Worm (Caenorhabditis elegans) whole organism, L3 larva: ENCODE results near the gene clec-121.
"Not testable (repeated sequence)": the region's sequence is repeated elsewhere in the genome, so short reads cannot be mapped to it uniquely, and the experiment has no call there.

ENCODE experiments used
- ZK546.5 ChIP-seq: sonication (generic microtip); optimal IDR thresholded peaks from 2 replicates; lab custom pipeline; 2017; ENCODE audit warnings: missing biosample characterization, missing genetic modification characterization
- ama-1 ChIP-seq: fragments of 150-350 bp; optimal IDR thresholded peaks from 2 replicates; lab custom pipeline; 2018
- ceh-16 ChIP-seq: sonication (generic microtip); optimal IDR thresholded peaks from 2 replicates; lab custom pipeline; 2017; ENCODE audit warnings: missing biosample characterization, missing genetic modification characterization
- ceh-28 ChIP-seq: fragments of 150-350 bp; optimal IDR thresholded peaks from 2 replicates; lab custom pipeline; 2014; ENCODE audit warnings: missing biosample characterization, missing genetic modification reagents, missing genetic modification characterization
- ceh-82 ChIP-seq: fragments of 150-350 bp; optimal IDR thresholded peaks from 2 replicates; lab custom pipeline; 2014; ENCODE audit warnings: missing biosample characterization, missing genetic modification characterization
- ceh-9 ChIP-seq: sonication (generic microtip); optimal IDR thresholded peaks from 2 replicates; lab custom pipeline; 2018; ENCODE audit warnings: missing biosample characterization, missing genetic modification characterization
- daf-12 ChIP-seq: fragments of 150-350 bp; optimal IDR thresholded peaks from 2 replicates; lab custom pipeline; 2014; ENCODE audit warnings: missing biosample characterization, missing genetic modification reagents, missing genetic modification characterization
- egl-5 ChIP-seq: fragments of 150-350 bp; optimal IDR thresholded peaks from 2 replicates; lab custom pipeline; 2017; ENCODE audit warnings: missing biosample characterization, missing genetic modification reagents, missing genetic modification characterization, inconsistent platforms
- elt-1 ChIP-seq: fragments of 150-350 bp; optimal IDR thresholded peaks from 2 replicates; lab custom pipeline; 2014; ENCODE audit warnings: missing biosample characterization, missing genetic modification characterization
- eor-1 ChIP-seq, 2 experiments: fragments of 150-350 bp; optimal IDR thresholded peaks; 2 replicates each; lab custom pipeline; 2014 to 2018; ENCODE audit warnings: missing biosample characterization in 2 of 2, missing genetic modification characterization in 2 of 2
- fkh-2 ChIP-seq: fragments of 150-350 bp; optimal IDR thresholded peaks from 2 replicates; lab custom pipeline; 2014; ENCODE audit warnings: missing biosample characterization, missing genetic modification reagents, missing genetic modification characterization
- fos-1 ChIP-seq: fragments of 150-350 bp; optimal IDR thresholded peaks from 2 replicates; lab custom pipeline; 2014; ENCODE audit warnings: missing biosample characterization, missing genetic modification characterization
- jun-1 ChIP-seq: fragments of 150-350 bp; optimal IDR thresholded peaks from 2 replicates; lab custom pipeline; 2014; ENCODE audit warnings: missing biosample characterization, missing genetic modification reagents, missing genetic modification characterization
- lin-15B ChIP-seq: fragments of 150-350 bp; optimal IDR thresholded peaks from 2 replicates; lab custom pipeline; 2014; ENCODE audit warnings: missing biosample characterization, missing genetic modification characterization
- lsy-12 ChIP-seq: sonication (generic microtip); optimal IDR thresholded peaks from 2 replicates; lab custom pipeline; 2016; ENCODE audit warnings: mild to moderate bottlenecking, missing genetic modification characterization, missing compliant biosample characterization
- nfya-1 ChIP-seq: sonication (generic microtip); optimal IDR thresholded peaks from 2 replicates; lab custom pipeline; 2017; ENCODE audit warnings: missing genetic modification characterization, mild to moderate bottlenecking, missing compliant biosample characterization, antibody characterized with exemption, moderate library complexity; ENCODE audit not compliant: insufficient read depth
- nhr-11 ChIP-seq: fragments of 150-350 bp; optimal IDR thresholded peaks from 2 replicates; lab custom pipeline; 2014; ENCODE audit warnings: missing biosample characterization, missing genetic modification characterization
- nhr-12 ChIP-seq: fragments of 150-350 bp; optimal IDR thresholded peaks from 2 replicates; lab custom pipeline; 2014; ENCODE audit warnings: missing biosample characterization, missing genetic modification characterization
- nhr-23 ChIP-seq: fragments of 150-350 bp; optimal IDR thresholded peaks from 2 replicates; lab custom pipeline; 2014; ENCODE audit warnings: missing biosample characterization, missing genetic modification reagents, missing genetic modification characterization
- nhr-237 ChIP-seq: fragments of 150-350 bp; optimal IDR thresholded peaks from 2 replicates; lab custom pipeline; 2014; ENCODE audit warnings: missing biosample characterization, missing genetic modification characterization
- nhr-25 ChIP-seq: sonication (generic microtip); optimal IDR thresholded peaks from 2 replicates; lab custom pipeline; 2017; ENCODE audit warnings: missing biosample characterization, missing genetic modification characterization
- nhr-28 ChIP-seq: fragments of 150-350 bp; optimal IDR thresholded peaks from 2 replicates; lab custom pipeline; 2014; ENCODE audit warnings: missing biosample characterization, missing genetic modification characterization
- nhr-43 ChIP-seq: sonication (generic microtip); optimal IDR thresholded peaks from 2 replicates; lab custom pipeline; 2016; ENCODE audit warnings: mild to moderate bottlenecking, missing genetic modification characterization, missing compliant biosample characterization; ENCODE audit not compliant: poor library complexity, severe bottlenecking
- nhr-67 ChIP-seq: fragments of 150-350 bp; optimal IDR thresholded peaks from 2 replicates; lab custom pipeline; 2014; ENCODE audit warnings: missing biosample characterization, missing genetic modification characterization
- nhr-76 ChIP-seq: fragments of 150-350 bp; sonication (generic microtip); optimal IDR thresholded peaks from 5 replicates; lab custom pipeline; 2014; ENCODE audit warnings: missing biosample characterization, missing genetic modification characterization
- pha-4 ChIP-seq: fragments of 150-350 bp; optimal IDR thresholded peaks from 2 replicates; lab custom pipeline; 2014; ENCODE audit warnings: missing biosample characterization, missing genetic modification reagents, missing genetic modification characterization
- pqm-1 ChIP-seq: fragments of 150-350 bp; optimal IDR thresholded peaks from 2 replicates; lab custom pipeline; 2017; ENCODE audit warnings: missing biosample characterization, missing genetic modification characterization, inconsistent platforms
- skn-1 ChIP-seq: fragments of 150-350 bp; optimal IDR thresholded peaks from 2 replicates; lab custom pipeline; 2014; ENCODE audit warnings: missing biosample characterization, missing genetic modification characterization
- tbx-2 ChIP-seq: sonication (generic microtip); optimal IDR thresholded peaks from 2 replicates; lab custom pipeline; 2016; ENCODE audit warnings: mild to moderate bottlenecking, missing genetic modification characterization, missing compliant biosample characterization
- unc-39 ChIP-seq: sonication (generic microtip); optimal IDR thresholded peaks from 4 replicates; lab custom pipeline; 2017; ENCODE audit warnings: missing biosample characterization, missing genetic modification characterization
- zag-1 ChIP-seq: fragments of 150-350 bp; optimal IDR thresholded peaks from 2 replicates; lab custom pipeline; 2014; ENCODE audit warnings: missing biosample characterization, missing genetic modification characterization
- ztf-4 ChIP-seq: fragments of 150-350 bp; optimal IDR thresholded peaks from 2 replicates; lab custom pipeline; 2014; ENCODE audit warnings: missing biosample characterization, missing genetic modification characterization

clec-121 gene

ce11 chrII:3126341-3126740, 24.2 kb downstream of the clec-121 start, which contains the start of gene ins-19:
Gene ins-19 (minus strand): TSS chrII:3126441.
- TF ChIP-seq ceh-9 (tag; lab: Kevin White, UChicago) = no peak
- TF ChIP-seq nhr-67 (tag; lab: Kevin White, UChicago) = no peak
- TF ChIP-seq fos-1 (tag; lab: Kevin White, UChicago) = no peak
- TF ChIP-seq nhr-12 = no peak
- no peak for TF ChIP-seq eor-1 (tag; optimal IDR thresholded peaks at IDR 0.05; lab: Kevin White, UChicago)
- no peak for TF ChIP-seq egl-5
- no peak for TF ChIP-seq zag-1 (tag; lab: Kevin White, UChicago)
- no peak for TF ChIP-seq nhr-28
- no peak for TF ChIP-seq ceh-28
- TF ChIP-seq unc-39 (tag; lab: Kevin White, UChicago) = no peak
- no peak for TF ChIP-seq pqm-1
- TF ChIP-seq nhr-43 (tag; lab: Kevin White, UChicago) = no peak
- no peak for TF ChIP-seq daf-12 (tag; lab: Kevin White, UChicago)

DNA sequence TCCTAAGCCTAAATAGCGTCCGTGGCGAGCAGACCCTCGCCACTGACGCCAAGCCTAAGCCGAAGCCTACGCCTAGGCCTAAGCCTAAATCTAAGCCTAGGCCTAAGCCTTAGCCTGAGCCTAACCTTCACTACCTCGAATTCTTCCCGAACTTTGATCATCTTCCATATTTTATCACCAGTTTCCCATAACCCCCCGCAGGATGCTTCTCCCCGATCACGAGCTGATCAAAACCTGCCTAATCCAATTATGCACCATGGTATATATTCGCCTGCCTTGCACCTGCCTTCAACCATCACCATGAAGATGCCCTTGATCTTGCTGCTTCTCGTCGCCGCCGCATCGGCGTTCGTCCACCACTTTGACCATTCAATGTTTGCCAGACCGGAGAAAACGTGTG, 24.6 kb downstream of the clec-121 start, which contains the start of gene ins-31:
Gene ins-31, plus strand, starts transcription at position 301 of the 400 bp plus-strand sequence.
- TF ChIP-seq nhr-76 (tag; lab: Kevin White, UChicago); nfya-1; elt-1 (tag; lab: Kevin White, UChicago): not testable (repeated sequence)
- TF ChIP-seq, all 47 proteins: peak for 0; not testable (repeated sequence) for 47

ce11 chrII:3129007-3129406, 26.9 kb downstream of the clec-121 start, which contains the start of gene chil-24:
Gene chil-24 (plus strand): TSS chrII:3129162.
- TF ChIP-seq nhr-23 (peak; percentile 22), pha-4 (tag; lab: Kevin White, UChicago) (peak; percentile 53), ztf-4 (tag; lab: Kevin White, UChicago) (no peak), nhr-25 (tag; lab: Kevin White, UChicago) (peak; percentile 28), nhr-237 (tag; lab: Kevin White, UChicago) (no peak), fos-1 (tag; lab: Kevin White, UChicago) (no peak), elt-1 (tag; lab: Kevin White, UChicago) (no peak)

DNA sequence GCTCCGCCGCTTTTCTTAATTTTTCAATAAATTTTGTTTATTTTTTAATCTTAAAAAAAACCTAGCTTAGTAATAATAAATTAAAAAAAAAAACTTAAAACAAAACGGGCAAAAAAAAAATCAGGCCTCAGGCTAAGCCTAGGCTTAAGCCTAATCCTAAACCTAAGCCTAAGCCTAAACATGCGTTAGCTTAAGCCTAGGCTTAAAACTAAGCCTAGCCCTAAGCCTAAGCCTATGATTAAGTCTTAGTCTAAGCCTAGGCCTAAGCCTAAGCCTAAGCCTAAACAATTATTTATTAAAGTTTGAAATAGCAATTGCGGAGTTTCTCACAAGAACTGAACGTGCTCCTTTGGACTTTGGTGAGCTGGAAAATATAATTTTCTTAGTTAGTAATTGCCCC, 33.2 kb downstream of the clec-121 start:
- TF ChIP-seq jun-1 (tag; lab: Kevin White, UChicago) (no peak), fkh-2 (no peak), pha-4 (tag; lab: Kevin White, UChicago) (no peak), nhr-67 (tag; lab: Kevin White, UChicago) (no peak), zag-1 (tag; lab: Kevin White, UChicago) (no peak), nhr-12 (no peak), nhr-11 (no peak)
- TF ChIP-seq, all 47 proteins: peak for 0

ce11 chrII:3137804-3138203, 35.7 kb downstream of the clec-121 start, which contains the start of gene sri-54:
Gene sri-54 (minus strand): TSS chrII:3137904.
- TF ChIP-seq ama-1 (lab: Kevin White, UChicago) = no peak
- no peak for TF ChIP-seq nhr-11
- TF ChIP-seq ceh-82 (tag; lab: Kevin White, UChicago) = no peak
- TF ChIP-seq egl-5 = no peak
- TF ChIP-seq skn-1 (tag; lab: Kevin White, UChicago) = no peak
- TF ChIP-seq ceh-9 (tag; lab: Kevin White, UChicago) = no peak
- TF ChIP-seq lsy-12 = no peak
- TF ChIP-seq lin-15B (tag; lab: Kevin White, UChicago) = no peak
- no peak for TF ChIP-seq ceh-28
- no peak for TF ChIP-seq zag-1 (tag; lab: Kevin White, UChicago)
- TF ChIP-seq jun-1 (tag; lab: Kevin White, UChicago) = no peak
- no peak for TF ChIP-seq ceh-16 (tag; lab: Kevin White, UChicago)
- no peak for TF ChIP-seq ZK546.5 (tag; lab: Kevin White, UChicago)

DNA sequence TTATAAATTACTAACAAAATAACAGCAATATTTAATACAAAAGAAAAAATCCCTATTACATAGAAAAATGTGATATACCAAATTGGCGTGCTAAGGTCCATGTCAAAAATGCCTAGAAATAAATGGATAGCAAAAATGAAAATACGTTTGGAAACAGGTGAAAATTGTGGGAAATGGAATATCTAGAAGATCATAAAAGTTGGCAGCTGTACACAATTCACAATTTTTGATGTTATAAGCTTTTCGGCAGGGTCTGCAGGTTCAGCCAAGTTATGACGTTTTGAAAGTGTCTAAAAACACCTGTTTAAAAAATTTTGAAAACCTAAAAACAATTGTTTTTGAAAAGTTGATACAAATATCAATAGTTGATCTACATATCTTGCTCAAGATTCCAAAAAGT, 40.7 kb downstream of the clec-121 start, which contains the start of gene sri-42:
Gene sri-42, minus strand, starts transcription at position 101 of the 400 bp plus-strand sequence.
- TF ChIP-seq ceh-9 (tag; lab: Kevin White, UChicago); skn-1 (tag; lab: Kevin White, UChicago); tbx-2: not testable (repeated sequence)
